Worm (Caenorhabditis elegans) whole organism, dauer: Measurements from ENCODE around the gene nhr-143.

Experiments
- unc-62 ChIP-seq: sonication (generic microtip); optimal IDR thresholded peaks from 2 replicates; lab custom pipeline; 2017; ENCODE audit warnings: missing biosample characterization, missing genetic modification reagents, missing genetic modification characterization

Gene nhr-143

ce11 chrV:8938943-8939342 is 35.8 kb downstream of the nhr-143 start:
- no peak for TF ChIP-seq unc-62

DNA sequence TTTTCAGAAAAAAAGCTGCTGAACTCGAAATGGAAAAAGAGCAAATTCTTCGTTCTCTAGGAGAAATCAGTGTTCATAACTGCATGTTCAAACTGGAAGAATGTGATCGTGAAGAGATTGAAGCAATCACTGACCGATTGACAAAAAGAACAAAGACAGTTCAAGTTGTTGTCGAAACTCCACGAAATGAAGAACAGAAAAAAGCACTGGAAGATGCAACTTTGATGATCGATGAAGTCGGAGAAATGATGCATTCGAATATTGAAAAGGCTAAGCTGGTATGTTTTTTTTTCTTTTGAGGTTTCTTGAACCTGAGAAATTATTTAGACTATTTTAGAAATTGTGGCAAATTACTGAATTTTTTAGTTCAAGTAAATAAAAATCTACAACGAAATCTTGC is 36.3 kb downstream of the nhr-143 start:
- TF ChIP-seq unc-62, result no peak

ce11 chrV:8937476-8938249 is 37.1 kb downstream of the nhr-143 start:
- no peak for TF ChIP-seq unc-62

DNA sequence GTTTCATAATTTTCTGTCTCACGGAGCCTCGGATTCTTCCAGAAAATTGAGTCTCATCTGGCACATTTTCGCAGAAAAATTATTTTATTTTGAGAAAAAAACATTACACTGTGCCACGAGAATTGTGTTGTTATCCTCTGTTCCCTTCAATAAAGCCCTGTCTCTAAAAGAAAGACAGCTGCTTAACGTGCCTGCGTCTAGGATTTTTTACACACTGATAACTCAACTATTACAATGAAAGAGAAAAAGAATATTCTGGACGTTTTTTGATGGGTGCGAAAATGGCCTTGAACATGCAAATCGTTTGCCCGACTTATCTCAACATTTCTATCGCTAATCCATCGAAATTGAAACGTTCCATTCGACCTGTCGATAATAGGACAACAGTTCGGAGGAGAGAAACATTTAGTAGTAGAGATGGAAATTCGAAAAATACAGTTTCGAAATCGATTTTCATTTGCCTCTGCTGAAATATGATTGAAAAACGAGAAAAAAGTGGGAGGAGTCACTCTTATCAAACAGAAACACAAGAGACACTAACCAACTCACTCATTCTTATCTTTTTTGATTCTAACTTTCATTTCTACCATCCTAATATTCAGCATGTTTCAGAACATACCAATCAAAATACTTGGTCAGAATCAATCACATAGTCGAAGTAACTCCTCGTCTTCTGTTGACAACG is 37.8 kb downstream of the nhr-143 start:
- TF ChIP-seq unc-62, result no peak

DNA sequence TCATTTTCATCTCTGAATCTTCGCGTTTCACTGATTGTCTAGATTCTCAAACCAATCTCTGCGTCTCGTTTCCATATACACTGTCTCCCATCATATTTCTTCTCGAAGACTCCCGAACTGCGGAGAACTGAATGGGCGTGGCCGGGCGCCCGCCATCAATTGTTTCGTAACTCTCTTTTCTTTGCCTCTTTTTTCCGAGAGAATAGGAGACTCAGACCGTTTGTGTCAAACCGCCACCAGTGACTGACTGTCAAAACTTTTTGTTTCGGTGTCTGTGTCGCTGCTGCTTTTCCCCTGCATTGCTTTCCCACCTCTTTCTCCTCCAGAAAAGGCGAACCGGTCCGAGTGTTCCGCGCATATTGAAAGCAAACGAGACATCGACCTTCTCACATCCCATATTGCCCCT is 38.6 kb downstream of the nhr-143 start, which contains the start of gene unc-23:
unc-23 (plus strand) TSS at position 176 of the 406 bp plus-strand sequence.
- TF ChIP-seq unc-62, result no peak

ce11 chrV:8935104-8935503 is 39.6 kb downstream of the nhr-143 start:
- no peak for TF ChIP-seq unc-62

DNA sequence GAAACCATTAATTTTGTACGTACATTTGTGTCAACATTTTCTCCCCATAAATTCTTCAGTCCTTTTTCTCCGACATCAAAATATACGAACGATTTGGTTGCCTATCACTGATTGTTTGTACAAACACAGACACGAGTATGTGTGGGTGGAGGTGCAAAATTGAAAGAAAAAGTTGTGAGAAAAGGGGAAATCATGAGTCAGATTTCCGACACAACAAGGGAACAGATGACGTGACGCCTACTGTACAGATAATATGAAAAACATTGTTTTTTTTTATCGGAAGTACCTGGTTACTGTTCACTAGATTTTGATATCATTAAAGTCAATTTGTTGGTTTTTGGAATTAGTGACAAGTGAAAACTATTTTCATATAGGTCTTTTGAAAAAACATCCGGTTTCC is 40.5 kb downstream of the nhr-143 start:
- TF ChIP-seq unc-62, result no peak

- TF ChIP-seq unc-62, result no peak
These were observed 42.4 kb downstream of the nhr-143 start, which contains the start of gene H14N18.2 for ce11 chrV:8932318-8932717. Gene H14N18.2, plus strand, starts transcription at chrV:8932618.

- no peak for TF ChIP-seq unc-62
These were observed 45.8 kb downstream of the nhr-143 start, which contains the start of gene H14N18.4 for ce11 chrV:8928967-8929366. Gene H14N18.4, minus strand, starts transcription at chrV:8928978.

DNA sequence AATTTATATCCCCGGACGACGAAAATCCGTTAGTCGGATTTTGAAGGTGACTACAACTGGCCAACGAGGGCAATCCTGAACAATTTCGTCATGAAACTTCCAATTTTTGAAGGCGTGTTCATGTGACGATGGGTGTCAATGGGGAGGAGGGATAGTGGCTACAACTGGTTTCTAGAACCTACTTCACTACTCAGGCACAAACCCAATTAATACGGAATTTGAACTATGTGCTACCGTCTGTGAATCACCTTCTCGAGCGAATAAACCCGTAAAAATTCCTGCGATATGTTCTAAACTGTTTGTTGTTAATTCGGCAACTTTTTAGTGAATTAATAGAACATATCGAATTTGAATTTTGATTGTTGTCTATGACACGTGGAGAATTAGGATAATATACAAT is 47.0 kb downstream of the nhr-143 start:
- TF ChIP-seq unc-62, result no peak
